Worm (Caenorhabditis elegans): ENCODE data around the gene srh-68.

DNA sequence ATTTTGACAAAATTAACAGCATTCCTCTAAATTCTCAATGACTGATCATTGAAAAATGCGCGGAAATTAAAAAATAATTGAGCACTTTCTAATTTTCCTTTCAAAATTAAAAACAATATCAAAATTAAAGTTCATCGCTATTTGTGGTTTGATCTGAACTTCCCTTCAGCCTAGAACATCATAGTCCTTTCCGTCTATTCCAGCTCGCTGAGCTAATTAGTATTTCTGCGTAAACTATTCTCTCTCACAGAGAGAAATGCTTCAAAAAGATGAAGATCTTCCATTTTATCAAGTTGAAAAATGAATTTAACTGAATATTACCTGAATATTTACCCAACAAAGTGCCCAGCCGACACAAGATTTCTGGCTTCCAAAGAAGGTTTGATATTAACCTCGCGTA lies at the start of gene srh-68:
- TF ChIP-seq lsy-2 (tag; optimal IDR thresholded peaks at IDR 0.05) (no peak), lin-15B (tag; optimal IDR thresholded peaks at IDR 0.05) (no peak), skn-1 (tag; optimal IDR thresholded peaks at IDR 0.05) (no peak), nhr-28 (tag; optimal IDR thresholded peaks at IDR 0.05) (no peak), blmp-1 (tag; optimal IDR thresholded peaks at IDR 0.05) (no peak)
